Worm (Caenorhabditis elegans) whole organism, L3 larva: ENCODE measurements around the gene tir-1.

Experiments
- ZK546.5 ChIP-seq: sonication (generic microtip); optimal IDR thresholded peaks from 2 replicates; lab custom pipeline; 2017; ENCODE audit warnings: missing biosample characterization, missing genetic modification characterization
- ceh-82 ChIP-seq: fragments of 150-350 bp; optimal IDR thresholded peaks from 2 replicates; lab custom pipeline; 2014; ENCODE audit warnings: missing biosample characterization, missing genetic modification characterization
- unc-62 ChIP-seq: fragments of 150-350 bp; sonication (generic microtip); optimal IDR thresholded peaks from 4 replicates; lab custom pipeline; 2014; ENCODE audit warnings: missing biosample characterization, missing genetic modification reagents, missing genetic modification characterization

ce11 chrIII:3908205-3908604 lies 6.8 kb upstream of the tir-1 start:
- TF ChIP-seq unc-62 (GFP tag; lab: Kevin White, UChicago) (no peak), ceh-82 (no peak), ZK546.5 (no peak)
